Worm (Caenorhabditis elegans): ENCODE measurements around the gene H28G03.2.

ce11 chrX:5179050-5179449 is 26.5 kb upstream of the H28G03.2 start, which contains the start of gene metl-9:
- TF ChIP-seq nhr-76 (tag; optimal IDR thresholded peaks at IDR 0.05), result no peak
- no peak for TF ChIP-seq ama-1 (optimal IDR thresholded peaks at IDR 0.05)
- TF ChIP-seq pqm-1 (tag; optimal IDR thresholded peaks at IDR 0.05), result no peak

All from whole organism, L4 larva.